Worm (Caenorhabditis elegans): Measurements from ENCODE around the gene vha-19.
"Not testable (repeated sequence)": the region's sequence is repeated elsewhere in the genome, so short reads cannot be mapped to it uniquely, and the experiment has no call there.

vha-19 gene

DNA sequence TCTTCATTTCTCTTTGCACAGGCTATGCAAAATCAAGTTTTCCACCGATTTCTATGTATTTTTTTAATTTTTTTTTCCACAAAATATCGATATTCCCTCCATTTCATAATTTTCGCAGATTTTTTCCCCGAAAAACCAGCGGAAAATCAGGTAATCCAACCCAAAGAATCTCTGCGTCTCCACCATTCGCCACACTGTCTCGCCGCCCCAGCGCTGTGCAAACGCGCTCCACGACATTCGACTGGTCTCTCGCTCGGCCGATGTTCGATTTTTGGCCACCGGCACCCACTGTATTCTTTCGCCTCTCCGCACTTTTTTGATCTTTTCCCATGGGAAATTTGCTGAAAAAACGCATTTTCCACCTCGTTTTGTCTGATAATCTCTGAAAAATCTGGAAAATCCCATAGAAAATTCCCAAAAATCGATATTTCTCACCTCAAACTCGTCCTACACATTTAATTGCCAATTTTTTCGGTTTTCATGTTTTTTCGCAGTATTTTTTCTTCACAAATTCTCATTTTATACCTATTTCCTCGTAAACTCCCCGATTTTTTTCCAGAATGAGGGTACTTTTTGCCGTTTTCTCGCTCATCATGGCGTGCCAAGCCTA is at the start of gene vha-19:
vha-19 (plus strand) TSS at position 560 of the 610 bp plus-strand sequence.
- TF ChIP-seq dao-5 (tag; optimal IDR thresholded peaks at IDR 0.05) (no peak), W03F9.2 (tag; optimal IDR thresholded peaks at IDR 0.05) (no peak), him-1 (tag; optimal IDR thresholded peaks at IDR 0.05) (no peak)

DNA sequence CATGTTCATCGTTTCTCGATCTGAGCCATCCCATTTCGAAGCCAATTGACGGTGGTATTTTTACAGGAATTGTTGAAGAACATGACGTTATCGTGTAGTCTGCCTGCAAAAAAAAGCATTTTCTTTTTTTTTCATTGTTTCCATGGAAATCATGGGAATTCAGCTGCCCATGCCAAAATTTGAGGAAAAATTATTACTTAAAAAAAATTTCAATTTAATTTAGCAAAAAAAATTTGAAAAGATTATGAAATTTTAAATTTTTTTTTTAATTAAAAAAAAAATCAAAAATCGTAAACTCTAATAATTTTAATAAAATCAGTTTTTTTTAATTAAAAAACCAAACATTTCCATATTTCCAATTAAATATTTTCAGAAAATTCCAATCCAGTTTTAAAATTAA is 37.2 kb upstream of the vha-19 start, which contains the start of gene F42A6.5:
F42A6.5 (minus strand) TSS at position 101 of the 400 bp plus-strand sequence.
- TF ChIP-seq W03F9.2, him-1, dao-5 (tag; optimal IDR thresholded peaks at IDR 0.05): not testable (repeated sequence)

DNA sequence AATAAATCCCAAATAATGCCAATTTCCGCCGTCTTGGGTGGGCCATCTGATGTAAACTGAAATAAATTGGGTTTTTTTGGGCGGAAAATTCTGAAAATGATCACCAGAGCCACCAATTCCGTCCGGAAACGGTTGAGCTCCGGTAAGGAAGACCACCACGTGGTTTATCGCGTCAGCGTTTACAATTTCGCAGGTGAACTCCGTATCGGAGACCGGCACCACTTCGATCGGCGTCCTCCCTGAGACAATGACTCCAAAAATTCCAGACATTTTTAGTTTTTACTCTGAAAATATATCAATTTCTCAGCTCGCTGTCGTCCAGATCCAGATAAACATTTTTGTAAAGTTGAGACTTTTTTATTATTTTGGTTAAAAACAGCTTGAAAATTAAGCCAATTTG is 32.4 kb upstream of the vha-19 start, which contains the start of gene F42A6.6:
F42A6.6 (minus strand) TSS at position 289 of the 400 bp plus-strand sequence.
- no peak for TF ChIP-seq him-1 (tag; optimal IDR thresholded peaks at IDR 0.05)
- peak; percentile 20 for TF ChIP-seq W03F9.2 (tag; optimal IDR thresholded peaks at IDR 0.05)

DNA sequence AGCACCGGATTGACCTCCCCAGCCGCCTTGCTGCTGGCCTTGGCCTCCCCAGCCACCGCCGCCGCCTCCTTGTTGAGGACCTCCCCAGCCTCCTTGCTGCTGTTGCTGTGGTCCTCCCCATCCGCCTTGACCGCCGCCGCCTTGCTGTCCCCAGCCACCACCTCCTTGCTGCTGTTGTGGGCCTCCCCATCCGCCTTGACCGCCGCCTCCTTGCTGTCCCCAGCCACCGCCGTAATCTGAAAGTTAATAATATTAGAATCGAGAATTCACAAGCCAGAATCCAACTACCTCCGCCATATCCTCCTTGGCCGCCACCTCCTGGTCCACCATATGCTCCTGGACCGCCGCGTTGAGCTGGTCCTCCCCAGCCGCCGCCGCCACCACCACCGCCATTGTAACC is 31.7 kb upstream of the vha-19 start:
- no peak for TF ChIP-seq dao-5 (tag; optimal IDR thresholded peaks at IDR 0.05)
- TF ChIP-seq him-1 (tag; optimal IDR thresholded peaks at IDR 0.05): no peak
- TF ChIP-seq W03F9.2 (tag; optimal IDR thresholded peaks at IDR 0.05): no peak

DNA sequence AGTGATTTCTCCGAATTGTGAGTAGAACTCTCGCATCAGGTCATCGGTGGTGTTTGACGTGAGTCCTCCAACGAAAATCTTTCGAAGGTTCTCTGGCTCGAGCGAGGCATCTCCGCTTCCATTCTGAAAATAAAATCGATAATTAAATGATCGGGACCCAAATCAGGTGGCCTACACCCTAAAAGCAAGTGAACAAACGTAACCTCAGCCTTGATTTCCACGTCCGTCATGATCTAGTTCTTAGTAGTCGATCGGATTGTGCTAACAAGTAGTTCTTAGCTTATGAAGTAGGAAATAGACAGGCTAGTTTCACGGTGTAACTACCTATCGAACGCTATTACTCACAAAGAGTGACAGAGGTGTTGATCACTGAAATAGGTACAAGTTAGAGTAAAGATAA is 30.8 kb upstream of the vha-19 start:
- no peak for TF ChIP-seq dao-5 (tag; optimal IDR thresholded peaks at IDR 0.05)
- TF ChIP-seq W03F9.2 (tag; optimal IDR thresholded peaks at IDR 0.05): no peak
- no peak for TF ChIP-seq him-1 (tag; optimal IDR thresholded peaks at IDR 0.05)

DNA sequence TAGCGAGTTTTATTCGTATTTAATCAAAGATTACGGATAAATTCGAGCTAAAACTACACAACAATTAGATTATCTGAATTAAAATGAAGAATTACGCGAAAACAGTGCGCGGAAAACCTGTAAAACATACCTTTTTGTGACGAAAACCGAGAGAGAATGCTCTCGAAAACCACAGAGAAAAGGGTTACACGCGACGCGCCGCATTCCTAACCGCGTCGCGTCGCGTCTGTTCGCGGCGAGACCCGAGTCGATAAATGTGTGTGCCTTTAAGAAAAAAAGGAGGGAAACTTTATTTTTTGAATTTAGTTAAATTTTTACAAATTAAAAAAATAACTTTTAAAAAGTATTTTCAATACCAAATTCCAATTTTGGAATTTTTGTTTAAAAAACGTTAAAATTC is 30.3 kb upstream of the vha-19 start, which contains the start of gene hrpa-1:
hrpa-1 (minus strand) TSS at position 192 of the 400 bp plus-strand sequence.
- peak; percentile 78 for TF ChIP-seq W03F9.2 (tag; optimal IDR thresholded peaks at IDR 0.05)
- TF ChIP-seq him-1 (tag; optimal IDR thresholded peaks at IDR 0.05): peak; percentile 47
- no peak for TF ChIP-seq dao-5 (tag; optimal IDR thresholded peaks at IDR 0.05)

ce11 chrIV:3341170-3341569 is 27.8 kb upstream of the vha-19 start, which contains the start of gene F42A6.2:
F42A6.2 (plus strand) TSS chrIV:3341470.
- TF ChIP-seq him-1 (tag; optimal IDR thresholded peaks at IDR 0.05) (no peak), dao-5 (tag; optimal IDR thresholded peaks at IDR 0.05) (no peak), W03F9.2 (tag; optimal IDR thresholded peaks at IDR 0.05) (no peak)

ce11 chrIV:3345484-3345883 is 23.5 kb upstream of the vha-19 start:
- TF ChIP-seq him-1 (tag; optimal IDR thresholded peaks at IDR 0.05): no peak
- TF ChIP-seq W03F9.2 (tag; optimal IDR thresholded peaks at IDR 0.05): no peak
- no peak for TF ChIP-seq dao-5 (tag; optimal IDR thresholded peaks at IDR 0.05)

ce11 chrIV:3348334-3348733 is 20.7 kb upstream of the vha-19 start:
- TF ChIP-seq W03F9.2 (tag; optimal IDR thresholded peaks at IDR 0.05) (no peak), dao-5 (tag; optimal IDR thresholded peaks at IDR 0.05) (no peak), him-1 (tag; optimal IDR thresholded peaks at IDR 0.05) (no peak)

ce11 chrIV:3349977-3350580 is 18.9 kb upstream of the vha-19 start, which contains the start of gene elks-1:
elks-1 (minus strand) TSS chrIV:3350027.
- TF ChIP-seq him-1 (tag; optimal IDR thresholded peaks at IDR 0.05): no peak

DNA sequence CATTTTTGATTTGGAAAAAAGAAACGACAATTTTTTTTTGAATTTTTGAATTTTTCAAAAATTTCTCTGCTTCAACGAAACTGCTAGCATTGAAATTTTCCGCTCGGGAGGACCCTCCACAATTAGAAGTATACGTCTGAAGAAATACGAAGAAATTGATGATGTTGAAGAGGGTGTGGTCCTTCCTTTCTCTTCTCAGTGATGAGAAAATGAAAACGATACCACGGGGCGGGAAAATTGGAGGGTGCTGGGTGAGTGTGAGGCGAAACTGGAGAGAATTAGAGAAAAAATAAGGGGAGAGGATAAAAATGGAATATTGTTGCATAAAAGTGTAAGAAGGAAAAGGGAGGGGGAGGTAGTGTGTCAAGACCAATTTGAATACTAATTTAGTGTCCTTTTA is 17.0 kb upstream of the vha-19 start:
- no peak for TF ChIP-seq him-1 (tag; optimal IDR thresholded peaks at IDR 0.05)
- no peak for TF ChIP-seq W03F9.2 (tag; optimal IDR thresholded peaks at IDR 0.05)
- no peak for TF ChIP-seq dao-5 (tag; optimal IDR thresholded peaks at IDR 0.05)

- TF ChIP-seq W03F9.2 (tag; optimal IDR thresholded peaks at IDR 0.05): no peak
- no peak for TF ChIP-seq him-1 (tag; optimal IDR thresholded peaks at IDR 0.05)
- no peak for TF ChIP-seq dao-5 (tag; optimal IDR thresholded peaks at IDR 0.05)
Measured at ce11 chrIV:3354757-3355156, 14.2 kb upstream of the vha-19 start, which contains the start of gene F42A6.1. F42A6.1 (plus strand) TSS chrIV:3355057.

DNA sequence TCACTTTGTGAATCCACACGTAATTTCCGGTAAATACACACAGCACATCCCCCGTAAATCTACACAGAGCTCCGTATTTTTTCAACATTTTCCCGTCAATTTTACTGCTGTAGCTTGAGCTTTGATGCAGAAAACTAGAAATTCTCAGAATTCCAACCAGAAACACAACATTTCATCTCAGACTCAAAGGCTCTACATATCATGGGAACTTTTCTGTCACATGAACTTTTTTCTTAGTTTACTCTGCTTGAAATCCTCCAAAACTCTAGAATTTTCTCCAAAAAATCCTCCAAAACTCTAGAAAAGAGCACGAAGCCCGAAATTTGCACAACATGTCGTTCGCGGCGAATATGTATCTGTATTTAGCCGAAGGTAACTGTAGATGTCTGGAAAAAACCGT is 5.8 kb upstream of the vha-19 start, which contains the start of gene Y55H10A.2:
Y55H10A.2 (plus strand) TSS at position 301 of the 400 bp plus-strand sequence.
- TF ChIP-seq him-1 (tag; optimal IDR thresholded peaks at IDR 0.05) (no peak), W03F9.2 (tag; optimal IDR thresholded peaks at IDR 0.05) (no peak), dao-5 (tag; optimal IDR thresholded peaks at IDR 0.05) (no peak)

- TF ChIP-seq dao-5 (tag; optimal IDR thresholded peaks at IDR 0.05) (no peak), him-1 (tag; optimal IDR thresholded peaks at IDR 0.05) (no peak), W03F9.2 (tag; optimal IDR thresholded peaks at IDR 0.05) (no peak)
Measured at ce11 chrIV:3363784-3364183, 5.2 kb upstream of the vha-19 start.
